Worm (Caenorhabditis elegans): Measurements from ENCODE around the gene irld-19.

DNA sequence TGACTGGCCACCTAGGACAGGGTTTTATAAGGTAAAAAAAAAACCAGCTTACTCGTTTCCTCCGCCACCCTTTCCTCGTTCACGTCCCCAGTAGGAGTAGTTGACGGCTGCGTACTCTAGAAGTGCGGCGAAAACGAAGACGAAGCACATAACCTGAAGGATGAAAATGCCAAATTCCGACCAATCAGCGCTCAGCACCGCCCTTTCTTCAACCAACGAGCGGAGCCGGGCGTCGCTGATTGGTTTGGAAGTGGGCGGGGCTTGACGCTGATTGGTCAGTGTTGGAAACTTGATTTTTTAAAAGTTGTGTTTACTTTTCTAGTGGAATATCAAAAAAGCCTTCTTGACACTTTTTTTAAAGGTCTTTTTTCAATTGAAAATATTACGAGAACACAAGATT, 9.6 kb upstream of the irld-19 start:
- no peak for TF ChIP-seq dao-5 (tag; optimal IDR thresholded peaks at IDR 0.05)
- no peak for TF ChIP-seq W03F9.2 (tag; optimal IDR thresholded peaks at IDR 0.05)
